Worm (Caenorhabditis elegans) whole organism, young adult: ENCODE measurements around the gene Y4C6B.4.

Source experiments
- B0019.2 ChIP-seq: fragments of 200-800 bp; sonication (Bioruptor generic); conservative IDR thresholded peaks from 2 replicates; pipeline ENCODE4 v1.3.6; 2022; ENCODE audit warnings: missing genetic modification reagents, missing genetic modification characterization, missing compliant biosample characterization
- B0261.1 ChIP-seq: sonication (generic microtip); optimal IDR thresholded peaks from 2 replicates; lab custom pipeline; 2016; ENCODE audit warnings: mild to moderate bottlenecking, missing genetic modification characterization, moderate library complexity, missing compliant biosample characterization
- C17E4.6 ChIP-seq: fragments of 200-800 bp; sonication (Bioruptor generic); IDR thresholded peaks from 2 replicates; pipeline ENCODE4 v1.3.6; 2022; ENCODE audit warnings: missing genetic modification reagents, missing genetic modification characterization, missing compliant biosample characterization
- D2030.7 ChIP-seq: fragments of 200-800 bp; sonication (Bioruptor generic); IDR thresholded peaks from 2 replicates; pipeline ENCODE4 v1.3.6; 2022; ENCODE audit warnings: missing genetic modification reagents, missing genetic modification characterization, missing compliant biosample characterization
- F33H1.4 ChIP-seq: fragments of 200-800 bp; sonication (Bioruptor generic); IDR thresholded peaks from 2 replicates; pipeline ENCODE4 v1.3.6; 2022; ENCODE audit warnings: missing genetic modification reagents, missing genetic modification characterization, missing compliant biosample characterization
- F37B4.10 ChIP-seq: fragments of 200-800 bp; sonication (Bioruptor generic); IDR thresholded peaks from 2 replicates; pipeline ENCODE4 v1.3.6; 2022; ENCODE audit warnings: missing genetic modification characterization, missing compliant biosample characterization
- F55B11.4 ChIP-seq: sonication (generic microtip); optimal IDR thresholded peaks from 2 replicates; lab custom pipeline; 2016; ENCODE audit warnings: missing compliant biosample characterization, missing genetic modification characterization, borderline replicate concordance; ENCODE audit not compliant: insufficient read depth
- F57A8.1 ChIP-seq: fragments of 200-800 bp; sonication (Bioruptor generic); optimal IDR thresholded peaks from 2 replicates; lab custom pipeline; 2018; ENCODE audit warnings: mild to moderate bottlenecking, missing genetic modification characterization, moderate library complexity, missing compliant biosample characterization
- K12H6.12 ChIP-seq: fragments of 200-800 bp; sonication (Bioruptor generic); optimal IDR thresholded peaks from 2 replicates; lab custom pipeline; 2018; ENCODE audit warnings: mild to moderate bottlenecking, missing genetic modification characterization, missing compliant biosample characterization
- T26A5.8 ChIP-seq: sonication (generic microtip); optimal IDR thresholded peaks from 2 replicates; lab custom pipeline; 2016; ENCODE audit warnings: missing genetic modification characterization, missing compliant biosample characterization
- Y56A3A.18 ChIP-seq: fragments of 200-800 bp; sonication (Bioruptor generic); IDR thresholded peaks from 2 replicates; pipeline ENCODE4 v1.3.6; 2022; ENCODE audit warnings: missing genetic modification reagents, missing genetic modification characterization, missing compliant biosample characterization
- Y67H2A.10 ChIP-seq: fragments of 200-800 bp; sonication (Bioruptor generic); conservative IDR thresholded peaks from 2 replicates; pipeline ENCODE4 v1.3.6; 2022; ENCODE audit warnings: missing genetic modification reagents, missing genetic modification characterization, missing compliant biosample characterization
- attf-3 ChIP-seq: fragments of 200-800 bp; sonication (Bioruptor generic); conservative IDR thresholded peaks from 2 replicates; pipeline ENCODE4 v1.3.6; 2022; ENCODE audit warnings: missing genetic modification reagents, missing genetic modification characterization, missing compliant biosample characterization
- attf-5 ChIP-seq: fragments of 200-800 bp; sonication (Bioruptor generic); optimal IDR thresholded peaks from 2 replicates; lab custom pipeline; 2018; ENCODE audit warnings: mild to moderate bottlenecking, missing genetic modification characterization, missing compliant biosample characterization
- bed-1 ChIP-seq: fragments of 200-800 bp; sonication (Bioruptor generic); IDR thresholded peaks from 2 replicates; pipeline ENCODE4 v1.3.6; 2022; ENCODE audit warnings: missing genetic modification reagents, missing genetic modification characterization, missing compliant biosample characterization
- bed-2 ChIP-seq: fragments of 200-800 bp; sonication (Bioruptor generic); IDR thresholded peaks from 2 replicates; pipeline ENCODE4 v1.3.6; 2022; ENCODE audit warnings: missing genetic modification reagents, missing genetic modification characterization, missing compliant biosample characterization
- ccch-3 ChIP-seq: fragments of 200-800 bp; sonication (Bioruptor generic); optimal IDR thresholded peaks from 2 replicates; lab custom pipeline; 2018; ENCODE audit warnings: mild to moderate bottlenecking, missing genetic modification characterization, missing compliant biosample characterization
- cebp-1 ChIP-seq, 2 experiments: fragments of 200-800 bp in 1 of 2; sonication (Bioruptor generic) in 1 of 2; sonication (generic microtip) in 1 of 2; IDR thresholded peaks in 1 of 2; optimal IDR thresholded peaks in 1 of 2; 2 replicates each; pipeline versions ENCODE4 v1.3.6 to Lab custom; 2017 to 2022; ENCODE audit warnings: missing compliant biosample characterization in 2 of 2, missing genetic modification characterization in 2 of 2, mild to moderate bottlenecking in 1 of 2, missing genetic modification reagents in 1 of 2, moderate library complexity in 1 of 2
- ceh-100 ChIP-seq: fragments of 200-800 bp; sonication (Bioruptor generic); IDR thresholded peaks from 2 replicates; pipeline ENCODE4 v1.3.6; 2022; ENCODE audit warnings: missing genetic modification reagents, missing genetic modification characterization, missing compliant biosample characterization
- ceh-40 ChIP-seq: fragments of 200-800 bp; sonication (Bioruptor generic); IDR thresholded peaks from 2 replicates; pipeline ENCODE4 v1.3.6; 2022; ENCODE audit warnings: missing genetic modification characterization, missing compliant biosample characterization
- chd-7 ChIP-seq: sonication (generic microtip); optimal IDR thresholded peaks from 2 replicates; lab custom pipeline; 2016; ENCODE audit warnings: mild to moderate bottlenecking, missing genetic modification characterization, moderate library complexity, missing compliant biosample characterization
- die-1 ChIP-seq: sonication (generic microtip); optimal IDR thresholded peaks from 2 replicates; lab custom pipeline; 2016; ENCODE audit warnings: missing genotype, mild to moderate bottlenecking, missing genetic modification characterization, missing compliant biosample characterization
- dpff-1 ChIP-seq: sonication (generic microtip); optimal IDR thresholded peaks from 2 replicates; lab custom pipeline; 2017; ENCODE audit warnings: mild to moderate bottlenecking, missing genetic modification characterization, missing compliant biosample characterization
- efl-1 ChIP-seq: fragments of 150-350 bp; optimal IDR thresholded peaks from 2 replicates; lab custom pipeline; 2014; ENCODE audit warnings: missing biosample characterization, missing genetic modification reagents, missing genetic modification characterization
- egl-44 ChIP-seq: fragments of 200-800 bp; sonication (Bioruptor generic); IDR thresholded peaks from 2 replicates; pipeline ENCODE4 v1.3.6; 2022; ENCODE audit warnings: missing genetic modification reagents, missing genetic modification characterization, missing compliant biosample characterization
- gei-17 ChIP-seq: fragments of 200-800 bp; sonication (Bioruptor generic); optimal IDR thresholded peaks from 2 replicates; lab custom pipeline; 2018; ENCODE audit warnings: mild to moderate bottlenecking, missing genetic modification characterization, missing compliant biosample characterization
- lin-26 ChIP-seq: fragments of 200-800 bp; sonication (Bioruptor generic); IDR thresholded peaks from 2 replicates; pipeline ENCODE4 v1.3.6; 2022; ENCODE audit warnings: missing genetic modification reagents, missing genetic modification characterization, missing compliant biosample characterization
- lsy-27 ChIP-seq: sonication (generic microtip); optimal IDR thresholded peaks from 2 replicates; lab custom pipeline; 2017; ENCODE audit warnings: missing genetic modification characterization, mild to moderate bottlenecking, missing compliant biosample characterization, antibody characterized with exemption, missing genotype, borderline replicate concordance; ENCODE audit not compliant: insufficient read depth
- madf-10 ChIP-seq: sonication (generic microtip); optimal IDR thresholded peaks from 2 replicates; lab custom pipeline; 2016; ENCODE audit warnings: mild to moderate bottlenecking, missing genetic modification characterization, missing compliant biosample characterization
- mes-4 ChIP-seq: sonication (generic microtip); optimal IDR thresholded peaks from 2 replicates; lab custom pipeline; 2016; ENCODE audit warnings: missing genotype, missing genetic modification characterization, missing compliant biosample characterization
- nfya-1 ChIP-seq: sonication (generic microtip); optimal IDR thresholded peaks from 2 replicates; lab custom pipeline; 2017; ENCODE audit warnings: antibody characterized with exemption, missing compliant biosample characterization, missing genetic modification characterization, borderline replicate concordance; ENCODE audit not compliant: insufficient read depth
- nfya-2 ChIP-seq: fragments of 200-800 bp; sonication (Bioruptor generic); IDR thresholded peaks from 2 replicates; pipeline ENCODE4 v1.3.6; 2022; ENCODE audit warnings: missing genetic modification reagents, missing genetic modification characterization, missing compliant biosample characterization
- nfyb-1 ChIP-seq: fragments of 200-800 bp; sonication (Bioruptor generic); IDR thresholded peaks from 2 replicates; pipeline ENCODE4 v1.3.6; 2022; ENCODE audit warnings: missing genetic modification reagents, missing genetic modification characterization, missing compliant biosample characterization
- nhr-80 ChIP-seq: sonication (generic microtip); optimal IDR thresholded peaks from 2 replicates; lab custom pipeline; 2016; ENCODE audit warnings: missing genetic modification characterization, missing compliant biosample characterization
- rcor-1 ChIP-seq: fragments of 200-800 bp; sonication (Bioruptor generic); IDR thresholded peaks from 2 replicates; pipeline ENCODE4 v1.3.6; 2022; ENCODE audit warnings: missing genetic modification reagents, missing genetic modification characterization, missing compliant biosample characterization
- rpc-1 ChIP-seq, 2 experiments: fragments of 150-350 bp in 1 of 2; sonication (generic microtip) in 1 of 2; optimal IDR thresholded peaks; 2 replicates each; lab custom pipeline; 2014 to 2018; ENCODE audit warnings: missing biosample characterization in 1 of 2, missing genetic modification characterization in 1 of 2, missing genetic modification reagents in 1 of 2, missing genotype in 1 of 2
- sea-2 ChIP-seq: fragments of 200-800 bp; sonication (Bioruptor generic); IDR thresholded peaks from 2 replicates; pipeline ENCODE4 v1.3.6; 2022; ENCODE audit warnings: missing genetic modification characterization, missing compliant biosample characterization
- snpc-4 ChIP-seq, 5 experiments: fragments of 150-350 bp in 1 of 5; sonication (generic microtip) in 4 of 5; optimal IDR thresholded peaks; 2 replicates each; lab custom pipeline; 2014 to 2018; ENCODE audit warnings: missing genetic modification characterization in 5 of 5, missing biosample characterization in 3 of 5, antibody characterized with exemption in 2 of 5, mild to moderate bottlenecking in 2 of 5, missing compliant biosample characterization in 2 of 5, missing genotype in 2 of 5, moderate library complexity in 2 of 5, missing genetic modification reagents in 1 of 5
- somi-1 ChIP-seq: fragments of 200-800 bp; sonication (Bioruptor generic); optimal IDR thresholded peaks from 2 replicates; lab custom pipeline; 2018; ENCODE audit warnings: mild to moderate bottlenecking, missing genetic modification characterization, missing compliant biosample characterization
- sptf-2 ChIP-seq: fragments of 200-800 bp; sonication (Bioruptor generic); optimal IDR thresholded peaks from 2 replicates; lab custom pipeline; 2018; ENCODE audit warnings: mild to moderate bottlenecking, missing genetic modification characterization, missing compliant biosample characterization
- tbx-9 ChIP-seq: sonication (generic microtip); optimal IDR thresholded peaks from 2 replicates; lab custom pipeline; 2016; ENCODE audit warnings: borderline replicate concordance, missing genetic modification characterization, inconsistent platforms, missing compliant biosample characterization
- unc-62 ChIP-seq: fragments of 150-350 bp; optimal IDR thresholded peaks from 2 replicates; lab custom pipeline; 2014; ENCODE audit warnings: missing biosample characterization, missing genetic modification reagents, missing genetic modification characterization
- xnd-1 ChIP-seq: sonication (generic microtip); optimal IDR thresholded peaks from 2 replicates; lab custom pipeline; 2016; ENCODE audit warnings: missing genotype, missing genetic modification reagents, missing genetic modification characterization, missing compliant biosample characterization
- ztf-22 ChIP-seq: fragments of 200-800 bp; sonication (Bioruptor generic); optimal IDR thresholded peaks from 2 replicates; lab custom pipeline; 2018; ENCODE audit warnings: mild to moderate bottlenecking, missing genetic modification characterization, moderate library complexity, missing compliant biosample characterization
- ztf-26 ChIP-seq: sonication (generic microtip); optimal IDR thresholded peaks from 2 replicates; lab custom pipeline; 2017; ENCODE audit warnings: missing genetic modification characterization, missing compliant biosample characterization
- ztf-28 ChIP-seq: fragments of 200-800 bp; sonication (Bioruptor generic); IDR thresholded peaks from 2 replicates; pipeline ENCODE4 v1.3.6; 2022; ENCODE audit warnings: missing genetic modification reagents, missing genetic modification characterization, missing compliant biosample characterization
- ztf-3 ChIP-seq: fragments of 200-800 bp; sonication (Bioruptor generic); optimal IDR thresholded peaks from 2 replicates; lab custom pipeline; 2018; ENCODE audit warnings: mild to moderate bottlenecking, missing genetic modification characterization, missing compliant biosample characterization

Gene Y4C6B.4

DNA sequence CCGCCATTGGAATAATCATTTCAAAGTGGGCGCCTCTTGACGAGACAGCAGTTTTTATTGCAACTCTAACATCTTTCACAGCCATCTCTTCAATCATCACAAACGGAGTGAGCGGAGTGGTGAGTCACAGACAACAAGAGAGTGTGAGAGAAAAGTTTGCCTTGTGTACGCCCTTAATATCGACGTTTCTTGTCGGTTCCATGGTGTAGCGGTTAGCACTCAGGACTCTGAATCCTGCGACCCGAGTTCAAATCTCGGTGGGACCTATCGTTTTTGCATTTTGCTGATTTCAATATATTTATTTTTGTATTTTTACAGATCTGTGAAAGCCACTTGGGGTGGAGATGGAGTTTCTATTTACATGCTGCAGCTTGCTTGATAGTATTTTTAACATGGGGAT is 8.3 kb downstream of the Y4C6B.4 start (continued):
- TF ChIP-seq Y67H2A.10 (GFP tag; lab: Robert Waterston, UW), result no peak
- TF ChIP-seq madf-10 (tag; lab: Kevin White, UChicago), result peak; percentile 26
- no peak for TF ChIP-seq F57A8.1 (GFP tag; lab: Kevin White, UChicago)
- no peak for TF ChIP-seq bed-1 (GFP tag; lab: Robert Waterston, UW)
- peak; percentile 77 for TF ChIP-seq nfyb-1 (GFP tag; lab: Robert Waterston, UW)
- TF ChIP-seq nhr-80 (tag; lab: Kevin White, UChicago), result peak; percentile 24
- no peak for TF ChIP-seq nfya-1
- TF ChIP-seq rpc-1 (optimal IDR thresholded peaks at IDR 0.05; lab: Kevin White, UChicago), result peak; percentile 78
- TF ChIP-seq rpc-1 (tag; optimal IDR thresholded peaks at IDR 0.05; lab: Kevin White, UChicago), result peak; percentile 85
- no peak for TF ChIP-seq B0019.2 (GFP tag; lab: Robert Waterston, UW)
- no peak; the same call in none of the 2 replicates for TF ChIP-seq lin-26 (GFP tag; lab: Robert Waterston, UW)
- TF ChIP-seq ccch-3, result no peak
- TF ChIP-seq C17E4.6 (GFP tag; lab: Robert Waterston, UW), result no peak
- no peak for TF ChIP-seq sptf-2 (GFP tag; lab: Kevin White, UChicago)
- TF ChIP-seq bed-2 (GFP tag; lab: Robert Waterston, UW), result no peak
- TF ChIP-seq unc-62 (GFP tag; lab: Kevin White, UChicago), result no peak
- no peak for TF ChIP-seq D2030.7 (GFP tag; lab: Robert Waterston, UW)
- TF ChIP-seq rcor-1 (GFP tag; lab: Robert Waterston, UW), result peak; percentile 77
- 0 out of 2 replicates have a peak, but pooled peaks have one; percentile 51 for TF ChIP-seq Y56A3A.18 (GFP tag; lab: Robert Waterston, UW)
- no peak for TF ChIP-seq chd-7 (tag; lab: Kevin White, UChicago)
- no peak for TF ChIP-seq tbx-9 (tag; lab: Kevin White, UChicago)
- no peak for TF ChIP-seq ztf-28 (GFP tag; lab: Robert Waterston, UW)
- TF ChIP-seq dpff-1 (tag; lab: Kevin White, UChicago), result no peak
- TF ChIP-seq F33H1.4 (GFP tag; lab: Robert Waterston, UW), result peak; percentile 17
- no peak for TF ChIP-seq ztf-22
- no peak for TF ChIP-seq sea-2 (GFP tag; lab: Robert Waterston, UW)
- TF ChIP-seq cebp-1 (GFP tag; IDR thresholded peaks at IDR 0.05; lab: Robert Waterston, UW), result no peak
- no peak for TF ChIP-seq cebp-1 (tag; optimal IDR thresholded peaks at IDR 0.05; lab: Kevin White, UChicago)
- no peak for TF ChIP-seq T26A5.8
- peak; percentile 27 for TF ChIP-seq attf-5 (GFP tag; lab: Kevin White, UChicago)
- TF ChIP-seq xnd-1 (tag; lab: Kevin White, UChicago), result no peak
- TF ChIP-seq gei-17 (GFP tag; lab: Kevin White, UChicago), result no peak
- 0 out of 2 replicates have a peak, but pooled peaks have one; percentile 33 for TF ChIP-seq attf-3 (GFP tag; lab: Robert Waterston, UW)
- TF ChIP-seq die-1 (tag; lab: Kevin White, UChicago), result peak; percentile 60
- no peak for TF ChIP-seq K12H6.12 (tag; lab: Kevin White, UChicago)
- peak; percentile 36 for TF ChIP-seq lsy-27
- peak; percentile 77 for TF ChIP-seq snpc-4 (GFP tag; optimal IDR thresholded peaks at IDR 0.05; lab: Kevin White, UChicago)
- peak; percentile 46 to 93 (median 92) for TF ChIP-seq snpc-4 (tag; optimal IDR thresholded peaks at IDR 0.05; lab: Kevin White, UChicago)
- no peak for TF ChIP-seq efl-1 (GFP tag; lab: Kevin White, UChicago)
- no peak for TF ChIP-seq ztf-3 (GFP tag; lab: Kevin White, UChicago)
- no peak; the same call in 1 of the 2 replicates for TF ChIP-seq ceh-100 (GFP tag; lab: Robert Waterston, UW)
- TF ChIP-seq ceh-40, result no peak
- TF ChIP-seq B0261.1 (tag; lab: Kevin White, UChicago), result peak; percentile 77
- TF ChIP-seq egl-44 (GFP tag; lab: Robert Waterston, UW), result no peak; the same call in 1 of the 2 replicates
- no peak for TF ChIP-seq somi-1 (GFP tag; lab: Kevin White, UChicago)
- TF ChIP-seq F37B4.10, result no peak
- TF ChIP-seq F55B11.4 (tag; lab: Kevin White, UChicago), result no peak
- TF ChIP-seq mes-4 (tag; lab: Kevin White, UChicago), result no peak
- no peak for TF ChIP-seq nfya-2 (GFP tag; lab: Robert Waterston, UW)
- peak; percentile 21 for TF ChIP-seq ztf-26 (tag; lab: Kevin White, UChicago)
